Worm (Caenorhabditis elegans) whole organism, early embryonic: Measurements from ENCODE around the gene srx-39.

Experiments
- ama-1 ChIP-seq: fragments of 150-350 bp; optimal IDR thresholded peaks from 2 replicates; lab custom pipeline; 2014
- ceh-13 ChIP-seq: fragments of 200-800 bp; sonication (Bioruptor generic); optimal IDR thresholded peaks from 2 replicates; lab custom pipeline; 2018; ENCODE audit warnings: mild to moderate bottlenecking, missing genetic modification characterization, missing compliant biosample characterization
- ceh-36 ChIP-seq: sonication (generic microtip); optimal IDR thresholded peaks from 2 replicates; lab custom pipeline; 2016; ENCODE audit warnings: missing genetic modification characterization, inconsistent platforms, missing compliant biosample characterization
- ets-7 ChIP-seq: sonication (generic microtip); optimal IDR thresholded peaks from 2 replicates; lab custom pipeline; 2016; ENCODE audit warnings: missing genotype, missing genetic modification characterization, missing compliant biosample characterization
- hmbx-1 ChIP-seq: sonication (generic microtip); optimal IDR thresholded peaks from 2 replicates; lab custom pipeline; 2016; ENCODE audit warnings: mild to moderate bottlenecking, missing genetic modification characterization, missing compliant biosample characterization
- hmg-4 ChIP-seq: fragments of 200-800 bp; sonication (Bioruptor generic); optimal IDR thresholded peaks from 2 replicates; lab custom pipeline; 2018; ENCODE audit warnings: mild to moderate bottlenecking, missing genetic modification characterization, missing compliant biosample characterization
- scrt-1 ChIP-seq: fragments of 200-800 bp; sonication (Bioruptor generic); IDR thresholded peaks from 2 replicates; pipeline ENCODE4 v1.3.6; 2022; ENCODE audit warnings: missing genetic modification characterization, missing compliant biosample characterization
- sea-1 ChIP-seq: fragments of 200-800 bp; sonication (Bioruptor generic); conservative IDR thresholded peaks from 2 replicates; pipeline ENCODE4 v1.3.6; 2022; ENCODE audit warnings: missing genetic modification characterization, missing compliant biosample characterization
- tra-4 ChIP-seq: sonication (generic microtip); optimal IDR thresholded peaks from 2 replicates; lab custom pipeline; 2017; ENCODE audit warnings: missing genetic modification characterization, missing compliant biosample characterization

DNA sequence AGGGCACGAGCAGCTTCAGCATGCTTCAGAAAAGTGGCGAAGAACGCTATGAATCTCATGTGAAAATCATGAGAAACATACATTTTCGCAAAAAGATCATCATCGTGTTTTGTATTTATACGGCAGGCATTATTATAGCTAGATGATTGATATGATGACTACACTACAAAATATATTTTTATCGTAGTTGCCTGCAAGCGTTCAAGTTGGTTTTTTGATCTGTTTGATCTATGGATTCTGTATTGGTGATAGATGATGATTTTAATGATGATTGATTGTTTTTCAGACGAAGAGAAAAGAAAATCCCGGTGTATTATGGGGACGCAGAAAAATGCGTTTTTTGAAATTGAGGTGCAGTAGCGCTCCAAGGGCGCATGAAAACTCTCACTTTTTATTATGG is 46.9 kb downstream of the srx-39 start, which contains the start of gene ugt-63:
- TF ChIP-seq hmbx-1 (tag; lab: Kevin White, UChicago): no peak
- TF ChIP-seq hmg-4 (GFP tag; lab: Kevin White, UChicago): no peak
- no peak for TF ChIP-seq ceh-13 (GFP tag; lab: Kevin White, UChicago)
- no peak for TF ChIP-seq scrt-1 (GFP tag; lab: Robert Waterston, UW)
- TF ChIP-seq ets-7 (tag; lab: Kevin White, UChicago): no peak
- no peak for TF ChIP-seq ama-1 (lab: Kevin White, UChicago)
- no peak for TF ChIP-seq sea-1
- no peak for TF ChIP-seq tra-4 (tag; lab: Kevin White, UChicago)
- TF ChIP-seq ceh-36: no peak
